Worm (Caenorhabditis elegans): ENCODE measurements around the gene rpb-12.
A peak's percentile ranks its signal among the peaks of the same experiment; 100 is the strongest.
"Not testable (repeated sequence)": the region's sequence is repeated elsewhere in the genome, so short reads cannot be mapped to it uniquely, and the experiment has no call there.

Gene rpb-12

DNA sequence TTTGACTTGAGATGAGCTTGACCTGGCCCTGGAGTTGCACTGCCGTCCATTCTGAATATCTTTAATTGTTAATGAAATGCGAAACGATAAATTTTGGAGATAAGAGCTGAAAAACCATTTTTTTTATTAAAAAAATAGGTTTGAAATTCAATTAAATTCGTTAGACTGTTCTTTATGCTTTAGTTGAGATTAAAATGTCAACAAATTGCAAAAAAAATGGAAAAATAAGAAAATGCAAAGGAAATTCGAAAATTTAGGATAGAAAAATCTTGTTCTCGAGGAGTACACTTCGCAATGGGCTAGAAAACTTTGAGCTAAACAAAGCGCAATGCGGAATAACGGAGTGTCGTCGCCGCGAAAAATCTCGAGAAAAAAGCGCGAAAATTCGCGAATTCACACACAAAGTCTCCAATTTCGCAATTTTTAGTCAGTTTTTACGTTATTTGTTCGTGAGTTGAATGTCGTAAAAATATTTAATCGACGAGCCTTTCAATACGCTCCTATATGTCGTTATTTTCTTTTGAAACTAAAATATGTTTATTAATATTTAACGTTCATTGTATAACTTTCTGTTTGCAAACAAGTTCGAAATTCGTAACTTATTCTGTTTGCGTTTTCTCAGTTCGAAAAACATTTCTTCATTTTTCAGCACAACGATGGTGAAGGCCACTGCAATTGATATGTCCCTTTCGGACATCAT is at the start of gene rpb-12, which contains the start of gene aly-2:
rpb-12 (minus strand) TSS at position 51 of the 700 bp plus-strand sequence.
aly-2 (plus strand) TSS at position 650 of the 700 bp plus-strand sequence.
- TF ChIP-seq pha-4 (tag; optimal IDR thresholded peaks at IDR 0.05) (peak; percentile 46), elt-1 (tag; optimal IDR thresholded peaks at IDR 0.05; ENCODE audit: borderline replicate concordance, insufficient read depth) (no peak), sem-2 (GFP tag; optimal IDR thresholded peaks at IDR 0.05) (no peak), lsy-2 (tag; optimal IDR thresholded peaks at IDR 0.05) (no peak), mep-1 (tag; optimal IDR thresholded peaks at IDR 0.05) (peak; percentile 4), unc-39 (tag; optimal IDR thresholded peaks at IDR 0.05) (no peak), ceh-83 (GFP tag; optimal IDR thresholded peaks at IDR 0.05) (no peak), M03D4.4 (tag; optimal IDR thresholded peaks at IDR 0.05) (no peak), sptf-1 (tag; optimal IDR thresholded peaks at IDR 0.05) (no peak), lin-32 (GFP tag; optimal IDR thresholded peaks at IDR 0.05) (no peak)

DNA sequence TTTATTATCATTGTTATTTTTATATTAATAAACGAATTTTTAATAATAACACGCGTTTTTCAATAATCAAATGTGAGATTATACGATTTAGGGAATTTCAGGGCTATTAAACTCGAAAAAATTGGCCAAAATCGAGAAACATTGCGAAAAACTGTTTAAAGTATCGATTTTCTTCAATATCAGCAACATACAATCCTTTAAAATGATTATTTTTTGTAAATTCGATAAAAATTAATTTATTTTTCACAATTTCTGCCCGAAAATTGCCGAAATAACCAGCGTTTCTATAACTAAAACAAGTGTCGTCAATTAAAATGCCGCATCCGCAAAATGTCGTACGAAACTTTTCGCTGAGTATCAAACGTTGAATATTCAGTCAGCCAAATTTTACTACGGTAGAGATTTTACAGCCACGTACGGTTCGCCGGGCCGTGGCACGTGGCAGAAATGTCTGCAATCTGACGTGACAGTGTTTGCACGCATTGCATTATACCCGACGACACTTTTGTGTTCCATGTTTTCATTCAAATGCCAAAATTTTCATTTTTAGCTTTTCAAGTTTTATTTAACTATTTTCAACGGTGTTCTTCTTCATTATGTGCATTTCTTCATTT is 49.5 kb upstream of the rpb-12 start:
- TF ChIP-seq lsy-2 (tag; optimal IDR thresholded peaks at IDR 0.05): peak; percentile 36

DNA sequence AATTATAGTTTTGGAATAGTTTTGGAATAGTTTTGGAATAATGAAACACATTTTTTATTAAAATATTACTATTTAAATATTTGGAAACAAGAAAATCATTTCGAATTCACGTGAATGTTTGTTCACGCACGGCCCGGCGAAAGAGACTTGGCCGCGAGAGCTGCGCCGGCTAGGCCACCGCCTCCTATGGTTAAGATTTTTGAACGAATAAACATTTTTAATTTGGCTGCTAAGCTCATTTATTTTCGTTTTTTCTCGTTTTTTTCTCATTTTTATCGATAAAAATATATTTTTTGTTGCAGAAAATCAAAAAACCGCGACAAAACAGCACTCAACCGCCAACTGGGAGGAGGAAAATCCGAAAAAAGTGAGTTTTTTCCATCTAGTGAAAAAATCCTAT is 47.9 kb upstream of the rpb-12 start, which contains the start of gene C46C2.7:
C46C2.7 (plus strand) TSS at position 301 of the 400 bp plus-strand sequence.
- TF ChIP-seq ceh-83, flh-1, drap-1 (GFP tag; optimal IDR thresholded peaks at IDR 0.05): not testable (repeated sequence)

DNA sequence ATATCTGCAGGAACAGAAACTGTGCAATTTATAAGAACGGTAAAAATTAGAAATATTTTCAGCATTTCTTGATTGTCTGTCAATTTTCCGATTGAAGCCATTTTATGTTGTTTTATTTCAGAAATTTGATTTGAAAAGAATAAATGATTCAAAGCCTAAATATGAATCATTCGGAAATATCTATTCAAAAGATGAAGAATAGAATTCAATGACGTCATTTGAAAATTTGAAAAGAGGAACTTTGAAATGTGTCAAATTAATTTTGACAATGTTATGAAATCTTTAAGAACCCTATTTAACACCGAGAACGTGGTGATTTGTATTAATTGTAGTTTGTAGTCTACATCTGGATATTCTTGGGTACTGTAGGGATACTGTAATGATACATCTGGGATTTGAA is 45.9 kb upstream of the rpb-12 start, which contains the start of gene C46C2.5:
C46C2.5 (minus strand) TSS at position 101 of the 400 bp plus-strand sequence.
- no peak for TF ChIP-seq lin-32 (GFP tag; optimal IDR thresholded peaks at IDR 0.05)
- no peak for TF ChIP-seq nhr-237 (tag; optimal IDR thresholded peaks at IDR 0.05)

DNA sequence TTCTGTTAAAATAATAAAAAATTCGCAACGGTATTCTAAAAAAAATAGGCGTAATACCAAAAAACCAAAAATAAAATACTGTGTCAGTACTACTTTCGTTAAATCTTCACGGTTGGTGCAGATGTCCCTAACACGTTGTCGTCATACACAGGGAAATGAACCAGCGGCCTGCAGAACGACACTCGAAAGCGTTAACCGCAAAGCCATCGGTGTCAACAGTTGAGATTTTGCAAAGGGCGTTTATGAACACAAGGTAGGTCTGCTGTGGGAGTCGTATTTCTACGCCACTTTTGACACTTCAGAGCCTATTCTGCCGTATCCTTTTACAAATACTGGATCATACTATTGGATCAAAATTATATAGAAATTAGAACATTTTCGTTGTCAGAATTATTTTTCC is 44.5 kb upstream of the rpb-12 start:
- TF ChIP-seq unc-39 (tag; optimal IDR thresholded peaks at IDR 0.05) (peak; percentile 81), mab-5 (tag; optimal IDR thresholded peaks at IDR 0.05) (no peak), elt-3 (tag; optimal IDR thresholded peaks at IDR 0.05) (peak; percentile 65), drap-1 (GFP tag; optimal IDR thresholded peaks at IDR 0.05) (peak; percentile 97), cnd-1 (tag; optimal IDR thresholded peaks at IDR 0.05) (peak; percentile 96), unc-120 (tag; optimal IDR thresholded peaks at IDR 0.05; ENCODE audit: poor library complexity, severe bottlenecking) (peak; percentile 92), mep-1 (tag; optimal IDR thresholded peaks at IDR 0.05) (peak; percentile 77), tbx-8 (GFP tag; optimal IDR thresholded peaks at IDR 0.05) (peak; percentile 81), zip-8 (tag; optimal IDR thresholded peaks at IDR 0.05) (no peak), ceh-43 (GFP tag; optimal IDR thresholded peaks at IDR 0.05) (peak; percentile 93), hlh-1 (tag; optimal IDR thresholded peaks at IDR 0.05) (peak; percentile 65), blmp-1 (tag; optimal IDR thresholded peaks at IDR 0.05) (no peak), sptf-1 (tag; optimal IDR thresholded peaks at IDR 0.05) (peak; percentile 97), ceh-39 (tag; optimal IDR thresholded peaks at IDR 0.05) (peak; percentile 14), lin-32 (GFP tag; optimal IDR thresholded peaks at IDR 0.05) (peak; percentile 94), lsy-2 (tag; optimal IDR thresholded peaks at IDR 0.05) (peak; percentile 54), nhr-12 (tag; optimal IDR thresholded peaks at IDR 0.05) (peak; percentile 29), snpc-4 (tag; optimal IDR thresholded peaks at IDR 0.05) (no peak), M03D4.4 (tag; optimal IDR thresholded peaks at IDR 0.05) (peak; percentile 96), ces-1 (GFP tag; optimal IDR thresholded peaks at IDR 0.05) (no peak), unc-62 (GFP tag; optimal IDR thresholded peaks at IDR 0.05) (peak; percentile 75), nhr-2 (tag; optimal IDR thresholded peaks at IDR 0.05) (no peak), flh-1 (GFP tag; optimal IDR thresholded peaks at IDR 0.05) (peak; percentile 92), ceh-83 (GFP tag; optimal IDR thresholded peaks at IDR 0.05) (peak; percentile 95), nhr-237 (tag; optimal IDR thresholded peaks at IDR 0.05) (no peak), bed-3 (GFP tag; optimal IDR thresholded peaks at IDR 0.05) (peak; percentile 88), sem-2 (GFP tag; optimal IDR thresholded peaks at IDR 0.05) (peak; percentile 93), ham-2 (GFP tag; optimal IDR thresholded peaks at IDR 0.05) (peak; percentile 91), nhr-28 (tag; optimal IDR thresholded peaks at IDR 0.05) (peak; percentile 22), elt-1 (tag; optimal IDR thresholded peaks at IDR 0.05; ENCODE audit: borderline replicate concordance, insufficient read depth) (no peak), ztf-11 (tag; optimal IDR thresholded peaks at IDR 0.05) (peak; percentile 33), nhr-76 (tag; optimal IDR thresholded peaks at IDR 0.05) (no peak), pha-4 (tag; optimal IDR thresholded peaks at IDR 0.05) (peak; percentile 86), lin-13 (tag; optimal IDR thresholded peaks at IDR 0.05) (peak; percentile 69), mls-2 (tag; optimal IDR thresholded peaks at IDR 0.05) (peak; percentile 97)

Measured in whole organism, mixed stage, embryonic.